Worm (Caenorhabditis elegans) whole organism, L1 larva: ENCODE data around the gene alfa-1.
A peak's percentile ranks its signal among the peaks of the same experiment; 100 is the strongest.

Experiments used
- C04F5.9 ChIP-seq: sonication (generic microtip); optimal IDR thresholded peaks from 2 replicates; lab custom pipeline; 2016; ENCODE audit warnings: missing genetic modification characterization, missing compliant biosample characterization
- C16A3.4 ChIP-seq: fragments of 150-350 bp; optimal IDR thresholded peaks from 2 replicates; lab custom pipeline; 2014; ENCODE audit warnings: missing biosample characterization, missing genetic modification characterization
- C34B4.2 ChIP-seq: sonication (generic microtip); optimal IDR thresholded peaks from 2 replicates; lab custom pipeline; 2017; ENCODE audit warnings: mild to moderate bottlenecking, missing genetic modification characterization, missing compliant biosample characterization
- F16B12.6 ChIP-seq: fragments of 150-350 bp; optimal IDR thresholded peaks from 2 replicates; lab custom pipeline; 2014; ENCODE audit warnings: missing biosample characterization, missing genetic modification characterization
- Y116A8C.19 ChIP-seq: sonication (generic microtip); optimal IDR thresholded peaks from 2 replicates; lab custom pipeline; 2016; ENCODE audit warnings: missing compliant biosample characterization, missing genetic modification characterization, borderline replicate concordance
- aly-2 ChIP-seq: fragments of 150-350 bp; optimal IDR thresholded peaks from 2 replicates; lab custom pipeline; 2014; ENCODE audit warnings: missing biosample characterization, missing genetic modification characterization
- blmp-1 ChIP-seq: fragments of 150-350 bp; optimal IDR thresholded peaks from 2 replicates; lab custom pipeline; 2014; ENCODE audit warnings: missing biosample characterization, missing genetic modification characterization
- ceh-63 ChIP-seq: fragments of 200-800 bp; sonication (Bioruptor generic); optimal IDR thresholded peaks from 2 replicates; lab custom pipeline; 2018; ENCODE audit warnings: mild to moderate bottlenecking, missing genetic modification characterization, missing compliant biosample characterization
- ceh-82 ChIP-seq, 3 experiments: fragments of 150-350 bp in 1 of 3; sonication (generic microtip) in 2 of 3; optimal IDR thresholded peaks; 2 replicates each; lab custom pipeline; 2014 to 2017; ENCODE audit warnings: missing biosample characterization in 3 of 3, missing genetic modification characterization in 3 of 3
- ceh-90 ChIP-seq: sonication (generic microtip); optimal IDR thresholded peaks from 2 replicates; lab custom pipeline; 2016; ENCODE audit warnings: missing genetic modification characterization, missing compliant biosample characterization
- ces-1 ChIP-seq: fragments of 150-350 bp; optimal IDR thresholded peaks from 2 replicates; lab custom pipeline; 2014; ENCODE audit warnings: missing biosample characterization, missing genetic modification reagents, missing genetic modification characterization
- dpl-1 ChIP-seq, 3 experiments: fragments of 150-350 bp in 2 of 3; sonication (generic microtip) in 1 of 3; optimal IDR thresholded peaks; 2 replicates each; lab custom pipeline; 2014 to 2017; ENCODE audit warnings: missing biosample characterization in 3 of 3, missing genetic modification characterization in 3 of 3, missing genetic modification reagents in 3 of 3
- dsc-1 ChIP-seq: sonication (generic microtip); optimal IDR thresholded peaks from 2 replicates; lab custom pipeline; 2016; ENCODE audit warnings: mild to moderate bottlenecking, missing genetic modification characterization, missing compliant biosample characterization
- efl-1 ChIP-seq, 4 experiments: fragments of 150-350 bp; optimal IDR thresholded peaks in 3 of 4; peaks in 1 of 4; 1 replicate in 1 of 4; 2 replicates in 3 of 4; lab custom pipeline; 2014; ENCODE audit warnings: missing biosample characterization in 2 of 4, missing genetic modification characterization in 2 of 4, missing genetic modification reagents in 2 of 4
- egl-13 ChIP-seq: sonication (generic microtip); optimal IDR thresholded peaks from 2 replicates; lab custom pipeline; 2016; ENCODE audit warnings: missing genotype, missing genetic modification reagents, missing genetic modification characterization, missing compliant biosample characterization
- elt-2 ChIP-seq: sonication (generic microtip); optimal IDR thresholded peaks from 2 replicates; lab custom pipeline; 2016; ENCODE audit warnings: missing genetic modification characterization, mild to moderate bottlenecking, inconsistent platforms, missing compliant biosample characterization, missing genetic modification reagents
- ets-5 ChIP-seq: fragments of 200-800 bp; sonication (Bioruptor generic); IDR thresholded peaks from 2 replicates; pipeline ENCODE4 v1.3.6; 2022; ENCODE audit warnings: missing genetic modification characterization, missing compliant biosample characterization
- fkh-4 ChIP-seq: sonication (generic microtip); optimal IDR thresholded peaks from 2 replicates; lab custom pipeline; 2016; ENCODE audit warnings: missing compliant biosample characterization, missing genetic modification characterization, borderline replicate concordance
- grh-1 ChIP-seq: fragments of 200-800 bp; sonication (Bioruptor generic); IDR thresholded peaks from 2 replicates; pipeline ENCODE4 v1.3.6; 2022; ENCODE audit warnings: missing genetic modification reagents, missing genetic modification characterization, missing compliant biosample characterization
- hpl-2 ChIP-seq: fragments of 150-350 bp; optimal IDR thresholded peaks from 2 replicates; lab custom pipeline; 2014; ENCODE audit warnings: missing biosample characterization, missing genetic modification reagents, missing genetic modification characterization
- jun-1 ChIP-seq: fragments of 150-350 bp; optimal IDR thresholded peaks from 2 replicates; lab custom pipeline; 2014; ENCODE audit warnings: missing biosample characterization, missing genetic modification reagents, missing genetic modification characterization
- lin-14 ChIP-seq: fragments of 200-800 bp; sonication (Bioruptor generic); optimal IDR thresholded peaks from 2 replicates; lab custom pipeline; 2018; ENCODE audit warnings: mild to moderate bottlenecking, missing genetic modification characterization, moderate library complexity, missing compliant biosample characterization
- lin-15B ChIP-seq: fragments of 150-350 bp; sonication (generic microtip); optimal IDR thresholded peaks from 3 replicates; lab custom pipeline; 2014; ENCODE audit warnings: missing biosample characterization, missing genetic modification characterization
- lin-35 ChIP-seq, 2 experiments: fragments of 150-350 bp; optimal IDR thresholded peaks; 2 replicates each; lab custom pipeline; 2014; ENCODE audit warnings: missing biosample characterization in 2 of 2, missing genetic modification characterization in 2 of 2, missing genetic modification reagents in 2 of 2
- mab-9 ChIP-seq: fragments of 200-800 bp; sonication (Bioruptor generic); IDR thresholded peaks from 2 replicates; pipeline ENCODE4 v1.3.6; 2022; ENCODE audit warnings: missing genetic modification reagents, missing genetic modification characterization, missing compliant biosample characterization
- mdl-1 ChIP-seq, 2 experiments: fragments of 150-350 bp; optimal IDR thresholded peaks; 2 replicates each; lab custom pipeline; 2014 to 2017; ENCODE audit warnings: missing biosample characterization in 2 of 2, missing genetic modification characterization in 2 of 2, inconsistent platforms in 1 of 2
- mef-2 ChIP-seq: fragments of 150-350 bp; optimal IDR thresholded peaks from 2 replicates; lab custom pipeline; 2014; ENCODE audit warnings: missing biosample characterization, missing genetic modification characterization
- nhr-11 ChIP-seq: fragments of 150-350 bp; optimal IDR thresholded peaks from 2 replicates; lab custom pipeline; 2014; ENCODE audit warnings: missing biosample characterization, missing genetic modification characterization
- nhr-12 ChIP-seq: sonication (generic microtip); optimal IDR thresholded peaks from 2 replicates; lab custom pipeline; 2017; ENCODE audit warnings: missing biosample characterization, missing genetic modification characterization
- nhr-19 ChIP-seq: fragments of 200-800 bp; sonication (Bioruptor generic); conservative IDR thresholded peaks from 2 replicates; pipeline ENCODE4 v1.3.6; 2022; ENCODE audit warnings: missing genetic modification characterization, missing compliant biosample characterization
- nhr-20 ChIP-seq: sonication (generic microtip); optimal IDR thresholded peaks from 2 replicates; lab custom pipeline; 2016; ENCODE audit warnings: mild to moderate bottlenecking, missing genetic modification characterization, missing compliant biosample characterization
- nhr-28 ChIP-seq: fragments of 150-350 bp; optimal IDR thresholded peaks from 2 replicates; lab custom pipeline; 2014; ENCODE audit warnings: missing biosample characterization, missing genetic modification characterization
- nhr-47 ChIP-seq: sonication (generic microtip); optimal IDR thresholded peaks from 2 replicates; lab custom pipeline; 2016; ENCODE audit warnings: mild to moderate bottlenecking, missing genetic modification characterization, moderate library complexity, missing compliant biosample characterization
- nhr-71 ChIP-seq: sonication (generic microtip); optimal IDR thresholded peaks from 2 replicates; lab custom pipeline; 2016; ENCODE audit warnings: mild to moderate bottlenecking, missing genetic modification characterization, moderate library complexity, missing compliant biosample characterization
- pag-3 ChIP-seq: sonication (generic microtip); optimal IDR thresholded peaks from 2 replicates; lab custom pipeline; 2017; ENCODE audit warnings: missing genetic modification characterization, mild to moderate bottlenecking, missing compliant biosample characterization, antibody characterized with exemption, borderline replicate concordance; ENCODE audit not compliant: insufficient read depth
- skn-1 ChIP-seq: fragments of 150-350 bp; optimal IDR thresholded peaks from 2 replicates; lab custom pipeline; 2014; ENCODE audit warnings: missing biosample characterization, missing genetic modification characterization
- snpc-4 ChIP-seq: fragments of 150-350 bp; optimal IDR thresholded peaks from 2 replicates; lab custom pipeline; 2014; ENCODE audit warnings: missing biosample characterization, missing genetic modification characterization
- snu-23 ChIP-seq: sonication (generic microtip); optimal IDR thresholded peaks from 2 replicates; lab custom pipeline; 2016; ENCODE audit warnings: missing genetic modification characterization, missing compliant biosample characterization
- sox-4 ChIP-seq: sonication (generic microtip); optimal IDR thresholded peaks from 2 replicates; lab custom pipeline; 2016; ENCODE audit warnings: missing genetic modification characterization, missing compliant biosample characterization
- swsn-7 ChIP-seq: sonication (generic microtip); optimal IDR thresholded peaks from 2 replicates; lab custom pipeline; 2016; ENCODE audit warnings: missing genetic modification characterization, missing compliant biosample characterization
- tbx-2 ChIP-seq: sonication (generic microtip); optimal IDR thresholded peaks from 2 replicates; lab custom pipeline; 2016; ENCODE audit warnings: missing genetic modification characterization, missing compliant biosample characterization
- unc-130 ChIP-seq: fragments of 150-350 bp; optimal IDR thresholded peaks from 2 replicates; lab custom pipeline; 2017; ENCODE audit warnings: missing biosample characterization, missing genetic modification characterization, inconsistent platforms
- unc-62 ChIP-seq: fragments of 150-350 bp; optimal IDR thresholded peaks from 2 replicates; lab custom pipeline; 2014; ENCODE audit warnings: missing biosample characterization, missing genetic modification reagents, missing genetic modification characterization
- unc-86 ChIP-seq: sonication (generic microtip); optimal IDR thresholded peaks from 2 replicates; lab custom pipeline; 2016; ENCODE audit warnings: missing genetic modification characterization, missing compliant biosample characterization
- unc-98 ChIP-seq: fragments of 200-800 bp; sonication (Bioruptor generic); IDR thresholded peaks from 2 replicates; pipeline ENCODE4 v1.3.6; 2022; ENCODE audit warnings: missing genetic modification characterization, missing compliant biosample characterization
- vab-15 ChIP-seq: sonication (generic microtip); optimal IDR thresholded peaks from 2 replicates; lab custom pipeline; 2017; ENCODE audit warnings: missing genotype, mild to moderate bottlenecking, missing genetic modification characterization, missing compliant biosample characterization
- zip-4 ChIP-seq: fragments of 200-800 bp; sonication (Bioruptor generic); optimal IDR thresholded peaks from 2 replicates; lab custom pipeline; 2018; ENCODE audit warnings: mild to moderate bottlenecking, missing genetic modification characterization, moderate library complexity, missing compliant biosample characterization

The alfa-1 gene

DNA sequence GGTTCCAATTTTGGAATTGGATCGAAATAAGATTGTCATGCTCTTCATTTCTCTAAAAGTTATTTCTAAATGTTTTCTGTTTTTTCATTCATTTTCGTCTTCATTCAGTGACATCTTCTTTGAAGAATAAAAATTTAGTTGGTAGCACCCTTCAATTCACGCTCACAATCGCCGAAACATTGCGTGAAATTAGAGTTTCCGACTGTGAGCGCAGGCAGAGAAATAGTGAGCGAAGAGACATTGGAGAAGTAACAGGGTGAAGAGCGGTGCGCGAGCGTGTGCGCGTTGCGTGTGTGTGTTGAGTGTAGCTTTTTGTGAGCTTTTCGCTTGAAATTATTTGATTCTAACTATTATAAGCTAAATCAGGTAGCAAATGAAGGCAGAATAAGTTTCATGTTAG is 7.1 kb upstream of the alfa-1 start (continued):
- TF ChIP-seq Y116A8C.19: no peak
- no peak for TF ChIP-seq unc-98 (GFP tag; lab: Robert Waterston, UW)
- peak; percentile 42 for TF ChIP-seq skn-1 (tag; lab: Kevin White, UChicago)
- no peak for TF ChIP-seq mdl-1 (tag; optimal IDR thresholded peaks at IDR 0.05; lab: Kevin White, UChicago)
- TF ChIP-seq tbx-2 (tag; lab: Kevin White, UChicago): peak; percentile 2
- TF ChIP-seq swsn-7: no peak
- no peak for TF ChIP-seq ces-1 (GFP tag; lab: Kevin White, UChicago)
- no peak for TF ChIP-seq egl-13
- no peak for TF ChIP-seq mef-2 (tag; lab: Kevin White, UChicago)
- TF ChIP-seq snpc-4 (tag; lab: Kevin White, UChicago): no peak
- TF ChIP-seq blmp-1: peak; percentile 12
- no peak for TF ChIP-seq zip-4 (GFP tag; lab: Kevin White, UChicago)
- no peak for TF ChIP-seq hpl-2 (GFP tag; lab: Kevin White, UChicago)
- no peak for TF ChIP-seq unc-130
- TF ChIP-seq jun-1 (tag; lab: Kevin White, UChicago): no peak
- no peak for TF ChIP-seq elt-2
- TF ChIP-seq aly-2: no peak
- peak; percentile 56 for TF ChIP-seq snu-23 (GFP tag; lab: Kevin White, UChicago)
- no peak for TF ChIP-seq fkh-4 (tag; lab: Kevin White, UChicago)
- TF ChIP-seq C04F5.9: no peak
- no peak for TF ChIP-seq nhr-19 (GFP tag; lab: Robert Waterston, UW)
- peak; percentile 12 to 42 (median 23) for TF ChIP-seq dpl-1 (GFP tag; optimal IDR thresholded peaks at IDR 0.05; lab: Kevin White, UChicago)
- TF ChIP-seq grh-1: no peak
- no peak for TF ChIP-seq unc-62
- TF ChIP-seq lin-14: peak; percentile 49
- peak; percentile 0 for TF ChIP-seq dsc-1 (tag; lab: Kevin White, UChicago)
- TF ChIP-seq sox-4 (tag; lab: Kevin White, UChicago): no peak
- peak; percentile 28 for TF ChIP-seq C16A3.4 (tag; lab: Kevin White, UChicago)
- TF ChIP-seq ceh-90 (tag; lab: Kevin White, UChicago): no peak
- no peak for TF ChIP-seq nhr-12 (tag; lab: Kevin White, UChicago)
- TF ChIP-seq mab-9 (GFP tag; lab: Robert Waterston, UW): no peak
- TF ChIP-seq lin-15B (tag; lab: Kevin White, UChicago): no peak
- no peak for TF ChIP-seq C34B4.2 (tag; lab: Kevin White, UChicago)
- TF ChIP-seq vab-15 (tag; lab: Kevin White, UChicago): no peak

- TF ChIP-seq efl-1 (optimal IDR thresholded peaks at IDR 0.05; lab: Kevin White, UChicago) (peak in 1 of 2 experiments; percentile 3), efl-1 (GFP tag; optimal IDR thresholded peaks at IDR 0.05 in 1 of 2; lab: Kevin White, UChicago) (no peak), unc-86 (tag; lab: Kevin White, UChicago) (no peak), skn-1 (tag; lab: Kevin White, UChicago) (no peak), nhr-11 (tag; lab: Kevin White, UChicago) (no peak)
- TF ChIP-seq, all 84 proteins: peak for 1
Measured at ce11 chrII:7666967-7667366, 4.6 kb upstream of the alfa-1 start, which contains the start of gene lir-2. lir-2 (plus strand) TSS chrII:7667267.

- TF ChIP-seq lin-15B (tag; lab: Kevin White, UChicago) (no peak), nhr-71 (no peak), nhr-28 (no peak), ceh-82 (tag; optimal IDR thresholded peaks at IDR 0.05; lab: Kevin White, UChicago) (no peak), nhr-20 (tag; lab: Kevin White, UChicago) (no peak), ets-5 (GFP tag; lab: Robert Waterston, UW) (no peak), ceh-63 (GFP tag; lab: Kevin White, UChicago) (no peak), nhr-11 (tag; lab: Kevin White, UChicago) (no peak), pag-3 (tag; lab: Kevin White, UChicago) (no peak), lin-35 (GFP tag; optimal IDR thresholded peaks at IDR 0.05; lab: Kevin White, UChicago) (no peak), snu-23 (GFP tag; lab: Kevin White, UChicago) (no peak), zip-4 (GFP tag; lab: Kevin White, UChicago) (no peak), nhr-47 (tag; lab: Kevin White, UChicago) (no peak), F16B12.6 (tag; lab: Kevin White, UChicago) (no peak), C34B4.2 (tag; lab: Kevin White, UChicago) (no peak), unc-86 (tag; lab: Kevin White, UChicago) (no peak), hpl-2 (GFP tag; lab: Kevin White, UChicago) (no peak)
- TF ChIP-seq, all 84 proteins: peak for 0
Measured at ce11 chrII:7666338-7666737, 4.0 kb upstream of the alfa-1 start.
